Worm (Caenorhabditis elegans) whole organism, early embryonic: ENCODE measurements around the gene slc-25A32.

Experiments used
- B0310.2 ChIP-seq: sonication (generic microtip); optimal IDR thresholded peaks from 2 replicates; lab custom pipeline; 2016; ENCODE audit warnings: mild to moderate bottlenecking, missing genetic modification characterization, missing compliant biosample characterization
- F13C5.2 ChIP-seq: sonication (generic microtip); optimal IDR thresholded peaks from 2 replicates; lab custom pipeline; 2017; ENCODE audit warnings: mild to moderate bottlenecking, missing genetic modification characterization, inconsistent platforms, missing compliant biosample characterization
- aly-1 ChIP-seq: sonication (generic microtip); optimal IDR thresholded peaks from 2 replicates; lab custom pipeline; 2016; ENCODE audit warnings: missing genetic modification characterization, missing compliant biosample characterization
- ama-1 ChIP-seq: fragments of 150-350 bp; optimal IDR thresholded peaks from 2 replicates; lab custom pipeline; 2014
- ets-7 ChIP-seq: sonication (generic microtip); optimal IDR thresholded peaks from 2 replicates; lab custom pipeline; 2016; ENCODE audit warnings: missing genotype, missing genetic modification characterization, missing compliant biosample characterization
- flt-1 ChIP-seq: fragments of 200-800 bp; sonication (Bioruptor generic); IDR thresholded peaks from 2 replicates; pipeline ENCODE4 v1.3.6; 2022; ENCODE audit warnings: missing genetic modification characterization, missing compliant biosample characterization
- hmbx-1 ChIP-seq: sonication (generic microtip); optimal IDR thresholded peaks from 2 replicates; lab custom pipeline; 2016; ENCODE audit warnings: mild to moderate bottlenecking, missing genetic modification characterization, missing compliant biosample characterization
- hmg-4 ChIP-seq: fragments of 200-800 bp; sonication (Bioruptor generic); optimal IDR thresholded peaks from 2 replicates; lab custom pipeline; 2018; ENCODE audit warnings: mild to moderate bottlenecking, missing genetic modification characterization, missing compliant biosample characterization
- hnd-1 ChIP-seq: sonication (generic microtip); optimal IDR thresholded peaks from 2 replicates; lab custom pipeline; 2016; ENCODE audit warnings: missing genetic modification characterization, missing compliant biosample characterization
- sea-1 ChIP-seq: fragments of 200-800 bp; sonication (Bioruptor generic); conservative IDR thresholded peaks from 2 replicates; pipeline ENCODE4 v1.3.6; 2022; ENCODE audit warnings: missing genetic modification characterization, missing compliant biosample characterization
- tbx-11 ChIP-seq: fragments of 200-800 bp; sonication (Bioruptor generic); IDR thresholded peaks from 2 replicates; pipeline ENCODE4 v1.3.6; 2022; ENCODE audit warnings: missing genetic modification characterization, missing compliant biosample characterization

- no peak for TF ChIP-seq aly-1
- TF ChIP-seq ama-1 (lab: Kevin White, UChicago): no peak
- no peak for TF ChIP-seq hmg-4 (GFP tag; lab: Kevin White, UChicago)
- no peak for TF ChIP-seq tbx-11 (GFP tag; lab: Robert Waterston, UW)
- TF ChIP-seq ets-7 (tag; lab: Kevin White, UChicago): no peak
- no peak for TF ChIP-seq hnd-1 (tag; lab: Kevin White, UChicago)
- no peak for TF ChIP-seq hmbx-1 (tag; lab: Kevin White, UChicago)
- TF ChIP-seq sea-1 (GFP tag; lab: Robert Waterston, UW): no peak
- TF ChIP-seq flt-1 (GFP tag; lab: Robert Waterston, UW): no peak
- TF ChIP-seq B0310.2: no peak
- TF ChIP-seq F13C5.2 (tag; lab: Kevin White, UChicago): no peak
Measured at ce11 chrII:8259038-8259437, 17.1 kb upstream of the slc-25A32 start, which contains the start of gene F35C11.6.
